Fruit fly (Drosophila melanogaster) S2 (cell line): ENCODE results near the gene CAH8.

Source experiments
- CG8478 ChIP-seq: fragments of >200 bp; optimal IDR thresholded peaks from 2 replicates; lab custom pipeline; 2018
- CTCF ChIP-seq, 2 experiments: fragments of >200 bp; optimal IDR thresholded peaks; 2 replicates each; lab custom pipeline; 2018

DNA sequence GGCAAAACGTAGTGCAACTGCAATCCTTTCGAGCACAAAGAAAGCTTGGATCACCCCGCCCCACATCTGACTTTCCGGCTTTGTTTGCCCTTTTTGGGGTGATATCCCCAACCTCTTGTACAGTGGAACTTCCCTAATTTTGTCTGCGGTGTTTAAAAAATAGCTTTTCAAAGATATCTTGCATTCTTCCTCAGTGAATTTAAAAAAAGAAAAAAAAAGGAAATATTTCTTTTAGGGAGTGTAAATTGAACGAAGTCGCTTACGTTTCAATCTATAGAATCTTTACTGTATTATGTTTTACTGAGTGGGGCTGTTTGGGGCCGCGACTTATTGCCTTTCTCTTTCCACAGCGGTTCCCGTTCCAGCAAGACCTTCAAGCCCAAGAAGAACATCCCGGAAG lies 32.1 kb upstream of the CAH8 start:
- no peak for TF ChIP-seq CG8478 (lab: Kevin White, UChicago)
- no peak for TF ChIP-seq CTCF (optimal IDR thresholded peaks at IDR 0.05; lab: Kevin White, UChicago)
